Fruit fly (Drosophila melanogaster) S2 (cell line): ENCODE data around the gene ct.

Source experiments
- CG8478 ChIP-seq: fragments of >200 bp; optimal IDR thresholded peaks from 2 replicates; lab custom pipeline; 2018
- CTCF ChIP-seq, 2 experiments: fragments of >200 bp; optimal IDR thresholded peaks; 2 replicates each; lab custom pipeline; 2018

dm6 chrX:7686071-7686470, 77.8 kb downstream of the ct start:
- no peak for TF ChIP-seq CTCF (optimal IDR thresholded peaks at IDR 0.05; lab: Kevin White, UChicago)
- no peak for TF ChIP-seq CG8478 (lab: Kevin White, UChicago)
